Worm (Caenorhabditis elegans): ENCODE measurements around the gene fum-1.

fum-1 gene

DNA sequence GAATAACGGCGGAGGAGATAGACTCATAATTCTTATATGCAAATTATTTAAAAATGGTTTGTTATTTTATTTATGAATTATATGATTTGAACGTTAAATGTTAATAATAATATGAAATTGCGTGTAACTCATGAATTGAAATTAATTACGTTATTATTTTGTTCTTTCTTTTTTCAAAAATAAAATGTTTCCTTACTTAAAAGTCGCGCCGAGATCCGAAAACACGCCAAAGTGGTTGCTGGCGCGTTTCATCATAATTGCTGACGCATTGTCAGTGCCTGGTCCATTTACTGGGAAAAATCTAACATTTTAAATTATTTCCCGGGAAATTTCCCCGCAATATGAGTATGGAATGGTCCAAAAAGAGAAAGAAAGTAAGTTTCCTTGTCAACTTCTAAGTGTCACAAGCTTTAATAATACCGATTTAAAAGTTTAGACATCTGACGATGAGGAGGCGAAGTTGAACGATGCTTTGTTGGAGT, 34.1 kb downstream of the fum-1 start, which contains the start of the genes C07H6.9 and sap-140:
Gene C07H6.9 (minus strand): TSS at position 51 of the 482 bp plus-strand sequence.
Gene sap-140 (plus strand): TSS at position 318 of the 482 bp plus-strand sequence.
- TF ChIP-seq mcd-1 (GFP tag; IDR thresholded peaks at IDR 0.05) (peak; percentile 79), hrde-1 (tag; optimal IDR thresholded peaks at IDR 0.05; ENCODE audit: borderline replicate concordance) (no peak), ceh-40 (GFP tag; IDR thresholded peaks at IDR 0.05) (no peak), lin-54 (GFP tag; optimal IDR thresholded peaks at IDR 0.05) (peak; percentile 90), aptf-3 (GFP tag; IDR thresholded peaks at IDR 0.05) (no peak), dox-1 (GFP tag; IDR thresholded peaks at IDR 0.05) (peak; percentile 83), mxl-1 (tag; optimal IDR thresholded peaks at IDR 0.05) (no peak), mel-28 (tag; optimal IDR thresholded peaks at IDR 0.05; ENCODE audit: borderline replicate concordance) (no peak), hsf-1 (GFP tag; IDR thresholded peaks at IDR 0.05) (no peak), nfyb-1 (GFP tag; IDR thresholded peaks at IDR 0.05) (peak; percentile 57; the same call in 1 of the 2 replicates), unc-62 (GFP tag; optimal IDR thresholded peaks at IDR 0.05) (no peak), F39B2.1 (GFP tag; IDR thresholded peaks at IDR 0.05) (no peak), sdz-38 (tag; optimal IDR thresholded peaks at IDR 0.05) (no peak), snpc-3.4 (tag; optimal IDR thresholded peaks at IDR 0.05) (peak; percentile 51), rcor-1 (GFP tag; IDR thresholded peaks at IDR 0.05) (0 out of 2 replicates have a peak, but pooled peaks have one; percentile 20), somi-1 (GFP tag; optimal IDR thresholded peaks at IDR 0.05) (no peak), F49E8.2 (tag; optimal IDR thresholded peaks at IDR 0.05; ENCODE audit: insufficient read depth) (no peak), sptf-2 (GFP tag; optimal IDR thresholded peaks at IDR 0.05) (no peak), K12H6.12 (tag; optimal IDR thresholded peaks at IDR 0.05) (no peak), F57A8.1 (GFP tag; optimal IDR thresholded peaks at IDR 0.05) (no peak), Y53F4B.3 (GFP tag; IDR thresholded peaks at IDR 0.05) (no peak), tbp1 (GFP tag; optimal IDR thresholded peaks at IDR 0.05) (peak; percentile 53), F10E7.11 (tag; optimal IDR thresholded peaks at IDR 0.05) (no peak), egl-44 (GFP tag; IDR thresholded peaks at IDR 0.05) (no peak), fkh-3 (tag; optimal IDR thresholded peaks at IDR 0.05) (no peak), Y79H2A.3 (GFP tag; conservative IDR thresholded peaks at IDR 0.05) (no peak), snpc-1.3 (tag; optimal IDR thresholded peaks at IDR 0.05; ENCODE audit: insufficient read depth) (no peak), ekl-4 (GFP tag; IDR thresholded peaks at IDR 0.05) (peak; percentile 62; the same call in 1 of the 2 replicates), ztf-3 (GFP tag; optimal IDR thresholded peaks at IDR 0.05) (no peak), Y95B8A.8 (GFP tag; IDR thresholded peaks at IDR 0.05) (no peak), B0019.2 (GFP tag; conservative IDR thresholded peaks at IDR 0.05) (no peak), madf-3 (GFP tag; IDR thresholded peaks at IDR 0.05) (peak; percentile 72; the same call in 1 of the 2 replicates), egrh-3 (GFP tag; IDR thresholded peaks at IDR 0.05) (no peak), efl-1 (GFP tag; optimal IDR thresholded peaks at IDR 0.05) (peak; percentile 84), lin-35 (GFP tag; optimal IDR thresholded peaks at IDR 0.05) (peak in 2 of 3 experiments; percentile 84 to 92), lag-1 (GFP tag; IDR thresholded peaks at IDR 0.05) (no peak), T07F8.4 (tag; optimal IDR thresholded peaks at IDR 0.05) (no peak), aptf-2 (GFP tag; conservative IDR thresholded peaks at IDR 0.05) (no peak), attf-5 (GFP tag; optimal IDR thresholded peaks at IDR 0.05) (peak; percentile 67), Y67H2A.10 (GFP tag; conservative IDR thresholded peaks at IDR 0.05) (no peak), ztf-26 (tag; optimal IDR thresholded peaks at IDR 0.05) (no peak), snpc-1.1 (tag; optimal IDR thresholded peaks at IDR 0.05; ENCODE audit: insufficient read depth) (peak; percentile 18), nhr-90 (tag; optimal IDR thresholded peaks at IDR 0.05) (no peak), dpff-1 (tag; optimal IDR thresholded peaks at IDR 0.05) (no peak), B0336.3 (GFP tag; IDR thresholded peaks at IDR 0.05) (peak; percentile 38; the same call in 1 of the 2 replicates), zfh-2 (GFP tag; conservative IDR thresholded peaks at IDR 0.05) (no peak), ceh-100 (GFP tag; IDR thresholded peaks at IDR 0.05) (no peak), nhr-80 (tag; optimal IDR thresholded peaks at IDR 0.05) (peak; percentile 10)

Measured in whole organism, young adult.